Worm (Caenorhabditis elegans) whole organism, L4/young adult: Measurements from ENCODE around the gene Y55F3AR.2.

Experiments used
- dao-5 ChIP-seq: sonication (generic microtip); optimal IDR thresholded peaks from 2 replicates; lab custom pipeline; 2016; ENCODE audit warnings: missing genotype, missing genetic modification characterization, moderate library complexity, missing compliant biosample characterization
- him-1 ChIP-seq: sonication (generic microtip); optimal IDR thresholded peaks from 2 replicates; lab custom pipeline; 2016; ENCODE audit warnings: missing genotype, missing genetic modification reagents, missing genetic modification characterization, missing compliant biosample characterization

ce11 chrIV:1055734-1056133, 38.6 kb upstream of the Y55F3AR.2 start:
- TF ChIP-seq dao-5 (tag; lab: Kevin White, UChicago) (no peak), him-1 (tag; lab: Kevin White, UChicago) (no peak)
